Worm (Caenorhabditis elegans) whole organism, early embryonic: Measurements from ENCODE around the gene srh-229.

Experiments used
- B0310.2 ChIP-seq: sonication (generic microtip); optimal IDR thresholded peaks from 2 replicates; lab custom pipeline; 2016; ENCODE audit warnings: mild to moderate bottlenecking, missing genetic modification characterization, missing compliant biosample characterization
- F13C5.2 ChIP-seq: sonication (generic microtip); optimal IDR thresholded peaks from 2 replicates; lab custom pipeline; 2017; ENCODE audit warnings: mild to moderate bottlenecking, missing genetic modification characterization, inconsistent platforms, missing compliant biosample characterization
- aly-1 ChIP-seq: sonication (generic microtip); optimal IDR thresholded peaks from 2 replicates; lab custom pipeline; 2016; ENCODE audit warnings: missing genetic modification characterization, missing compliant biosample characterization
- ama-1 ChIP-seq: fragments of 150-350 bp; optimal IDR thresholded peaks from 2 replicates; lab custom pipeline; 2014
- ceh-13 ChIP-seq: fragments of 200-800 bp; sonication (Bioruptor generic); optimal IDR thresholded peaks from 2 replicates; lab custom pipeline; 2018; ENCODE audit warnings: mild to moderate bottlenecking, missing genetic modification characterization, missing compliant biosample characterization
- ceh-36 ChIP-seq: sonication (generic microtip); optimal IDR thresholded peaks from 2 replicates; lab custom pipeline; 2016; ENCODE audit warnings: missing genetic modification characterization, inconsistent platforms, missing compliant biosample characterization
- ets-7 ChIP-seq: sonication (generic microtip); optimal IDR thresholded peaks from 2 replicates; lab custom pipeline; 2016; ENCODE audit warnings: missing genotype, missing genetic modification characterization, missing compliant biosample characterization
- flt-1 ChIP-seq: fragments of 200-800 bp; sonication (Bioruptor generic); IDR thresholded peaks from 2 replicates; pipeline ENCODE4 v1.3.6; 2022; ENCODE audit warnings: missing genetic modification characterization, missing compliant biosample characterization
- hmbx-1 ChIP-seq: sonication (generic microtip); optimal IDR thresholded peaks from 2 replicates; lab custom pipeline; 2016; ENCODE audit warnings: mild to moderate bottlenecking, missing genetic modification characterization, missing compliant biosample characterization
- hmg-4 ChIP-seq: fragments of 200-800 bp; sonication (Bioruptor generic); optimal IDR thresholded peaks from 2 replicates; lab custom pipeline; 2018; ENCODE audit warnings: mild to moderate bottlenecking, missing genetic modification characterization, missing compliant biosample characterization
- hnd-1 ChIP-seq: sonication (generic microtip); optimal IDR thresholded peaks from 2 replicates; lab custom pipeline; 2016; ENCODE audit warnings: missing genetic modification characterization, missing compliant biosample characterization
- pes-1 ChIP-seq: fragments of 200-800 bp; sonication (Bioruptor generic); IDR thresholded peaks from 2 replicates; pipeline ENCODE4 v1.3.6; 2022; ENCODE audit warnings: missing genetic modification reagents, missing genetic modification characterization, missing compliant biosample characterization
- scrt-1 ChIP-seq: fragments of 200-800 bp; sonication (Bioruptor generic); IDR thresholded peaks from 2 replicates; pipeline ENCODE4 v1.3.6; 2022; ENCODE audit warnings: missing genetic modification characterization, missing compliant biosample characterization
- sea-1 ChIP-seq: fragments of 200-800 bp; sonication (Bioruptor generic); conservative IDR thresholded peaks from 2 replicates; pipeline ENCODE4 v1.3.6; 2022; ENCODE audit warnings: missing genetic modification characterization, missing compliant biosample characterization
- tbx-11 ChIP-seq: fragments of 200-800 bp; sonication (Bioruptor generic); IDR thresholded peaks from 2 replicates; pipeline ENCODE4 v1.3.6; 2022; ENCODE audit warnings: missing genetic modification characterization, missing compliant biosample characterization
- tbx-37 ChIP-seq: fragments of 200-800 bp; sonication (Bioruptor generic); conservative IDR thresholded peaks from 2 replicates; pipeline ENCODE4 v1.3.6; 2022; ENCODE audit warnings: missing genetic modification reagents, missing genetic modification characterization, missing compliant biosample characterization
- tra-4 ChIP-seq: sonication (generic microtip); optimal IDR thresholded peaks from 2 replicates; lab custom pipeline; 2017; ENCODE audit warnings: missing genetic modification characterization, missing compliant biosample characterization

The srh-229 gene

ce11 chrV:7508566-7509044 is 4.4 kb upstream of the srh-229 start, which contains the start of the genes str-31 and nhr-172:
Gene str-31, minus strand, starts transcription at chrV:7508666.
Gene nhr-172, plus strand, starts transcription at chrV:7508994.
- TF ChIP-seq ets-7 (tag; lab: Kevin White, UChicago) (no peak), hmg-4 (GFP tag; lab: Kevin White, UChicago) (no peak), pes-1 (GFP tag; lab: Robert Waterston, UW) (no peak), tra-4 (no peak)

ce11 chrV:7506207-7506606 is 2.0 kb upstream of the srh-229 start:
- TF ChIP-seq ceh-13 (GFP tag; lab: Kevin White, UChicago): no peak
- TF ChIP-seq aly-1: no peak
- no peak for TF ChIP-seq flt-1 (GFP tag; lab: Robert Waterston, UW)

ce11 chrV:7501194-7501593 is 3.0 kb downstream of the srh-229 start:
- TF ChIP-seq ama-1 (lab: Kevin White, UChicago): no peak
- no peak for TF ChIP-seq tbx-11 (GFP tag; lab: Robert Waterston, UW)
- TF ChIP-seq ceh-13 (GFP tag; lab: Kevin White, UChicago): no peak
- no peak for TF ChIP-seq hnd-1 (tag; lab: Kevin White, UChicago)
- TF ChIP-seq tra-4: no peak
- TF ChIP-seq hmg-4 (GFP tag; lab: Kevin White, UChicago): no peak
- TF ChIP-seq tbx-37 (GFP tag; lab: Robert Waterston, UW): no peak
- TF ChIP-seq sea-1: no peak
- TF ChIP-seq B0310.2 (tag; lab: Kevin White, UChicago): no peak
- no peak for TF ChIP-seq scrt-1
- no peak for TF ChIP-seq hmbx-1 (tag; lab: Kevin White, UChicago)
- no peak for TF ChIP-seq flt-1 (GFP tag; lab: Robert Waterston, UW)
- TF ChIP-seq aly-1: no peak
- no peak for TF ChIP-seq pes-1 (GFP tag; lab: Robert Waterston, UW)

- no peak for TF ChIP-seq ceh-13 (GFP tag; lab: Kevin White, UChicago)
- no peak for TF ChIP-seq ama-1 (lab: Kevin White, UChicago)
- TF ChIP-seq tra-4: no peak
- TF ChIP-seq tbx-37 (GFP tag; lab: Robert Waterston, UW): no peak
- no peak for TF ChIP-seq tbx-11 (GFP tag; lab: Robert Waterston, UW)
- TF ChIP-seq hnd-1 (tag; lab: Kevin White, UChicago): no peak
- TF ChIP-seq sea-1: no peak
- no peak for TF ChIP-seq F13C5.2 (tag; lab: Kevin White, UChicago)
- TF ChIP-seq pes-1 (GFP tag; lab: Robert Waterston, UW): no peak
- TF ChIP-seq scrt-1: no peak
- TF ChIP-seq ceh-36 (tag; lab: Kevin White, UChicago): no peak
- TF ChIP-seq ets-7 (tag; lab: Kevin White, UChicago): no peak
- TF ChIP-seq hmbx-1 (tag; lab: Kevin White, UChicago): no peak
- no peak for TF ChIP-seq flt-1 (GFP tag; lab: Robert Waterston, UW)
- no peak for TF ChIP-seq B0310.2 (tag; lab: Kevin White, UChicago)
- no peak for TF ChIP-seq hmg-4 (GFP tag; lab: Kevin White, UChicago)
- TF ChIP-seq aly-1: no peak
Observed at ce11 chrV:7497440-7497839, 6.7 kb downstream of the srh-229 start, which contains the start of gene srh-79. Gene srh-79, plus strand, starts transcription at chrV:7497740.

ce11 chrV:7495189-7495588 is 9.0 kb downstream of the srh-229 start, which contains the start of gene srbc-11:
Gene srbc-11, minus strand, starts transcription at chrV:7495289.
- no peak for TF ChIP-seq flt-1 (GFP tag; lab: Robert Waterston, UW)
- TF ChIP-seq aly-1: no peak
- no peak for TF ChIP-seq ceh-13 (GFP tag; lab: Kevin White, UChicago)
- no peak for TF ChIP-seq hmg-4 (GFP tag; lab: Kevin White, UChicago)

- TF ChIP-seq hnd-1 (tag; lab: Kevin White, UChicago) (no peak), pes-1 (GFP tag; lab: Robert Waterston, UW) (no peak), aly-1 (no peak), ets-7 (tag; lab: Kevin White, UChicago) (no peak), scrt-1 (no peak), tbx-37 (GFP tag; lab: Robert Waterston, UW) (no peak), B0310.2 (tag; lab: Kevin White, UChicago) (no peak), tbx-11 (GFP tag; lab: Robert Waterston, UW) (no peak), sea-1 (no peak)
Observed at ce11 chrV:7492924-7493323, 11.2 kb downstream of the srh-229 start, which contains the start of gene srbc-10. Gene srbc-10, minus strand, starts transcription at chrV:7493024.

ce11 chrV:7490340-7490739 is 13.8 kb downstream of the srh-229 start, which contains the start of gene srbc-9:
Gene srbc-9, minus strand, starts transcription at chrV:7490440.
- no peak for TF ChIP-seq tra-4
- no peak for TF ChIP-seq ama-1 (lab: Kevin White, UChicago)

ce11 chrV:7487518-7487917 is 16.7 kb downstream of the srh-229 start, which contains the start of gene srbc-7:
Gene srbc-7, minus strand, starts transcription at chrV:7487618.
- TF ChIP-seq aly-1 (no peak), sea-1 (no peak), ama-1 (lab: Kevin White, UChicago) (no peak), ets-7 (tag; lab: Kevin White, UChicago) (no peak), hmbx-1 (tag; lab: Kevin White, UChicago) (no peak), pes-1 (GFP tag; lab: Robert Waterston, UW) (no peak), ceh-36 (tag; lab: Kevin White, UChicago) (no peak), tbx-11 (GFP tag; lab: Robert Waterston, UW) (no peak), ceh-13 (GFP tag; lab: Kevin White, UChicago) (no peak), F13C5.2 (tag; lab: Kevin White, UChicago) (no peak), flt-1 (GFP tag; lab: Robert Waterston, UW) (no peak), tra-4 (no peak), hnd-1 (tag; lab: Kevin White, UChicago) (no peak), tbx-37 (GFP tag; lab: Robert Waterston, UW) (no peak), B0310.2 (tag; lab: Kevin White, UChicago) (no peak)
